Worm (Caenorhabditis elegans): ENCODE results near the gene rpb-6.

The rpb-6 gene

ce11 chrII:10537988-10538387, 41.2 kb upstream of the rpb-6 start:
- TF ChIP-seq mxl-3 (GFP tag; optimal IDR thresholded peaks at IDR 0.05) = no peak
- TF ChIP-seq hmg-1.1 (GFP tag; IDR thresholded peaks at IDR 0.05) = no peak
- no peak for TF ChIP-seq vab-7 (GFP tag; IDR thresholded peaks at IDR 0.05)
- 0 out of 2 replicates have a peak, but pooled peaks have one; percentile 73 for TF ChIP-seq tag-97 (GFP tag; IDR thresholded peaks at IDR 0.05)
- TF ChIP-seq ztf-7 (tag; optimal IDR thresholded peaks at IDR 0.05) = no peak
- TF ChIP-seq ztf-11 (tag; optimal IDR thresholded peaks at IDR 0.05) = no peak
- TF ChIP-seq nhr-11 (tag; optimal IDR thresholded peaks at IDR 0.05) = peak; percentile 45
- TF ChIP-seq mep-1 (tag; optimal IDR thresholded peaks at IDR 0.05) = peak; percentile 42
- peak; percentile 30 for TF ChIP-seq nhr-6 (tag; optimal IDR thresholded peaks at IDR 0.05)
- no peak for TF ChIP-seq egl-27 (tag; optimal IDR thresholded peaks at IDR 0.05)
- no peak for TF ChIP-seq attf-4 (tag; optimal IDR thresholded peaks at IDR 0.05)
- no peak for TF ChIP-seq egl-43 (GFP tag; IDR thresholded peaks at IDR 0.05)
- peak; percentile 30 for TF ChIP-seq rbr-2 (tag; optimal IDR thresholded peaks at IDR 0.05)
- TF ChIP-seq F37D6.2 (tag; optimal IDR thresholded peaks at IDR 0.05) = no peak
- TF ChIP-seq ceh-20 (GFP tag; IDR thresholded peaks at IDR 0.05) = no peak
- peak; percentile 63 for TF ChIP-seq unc-130 (GFP tag; optimal IDR thresholded peaks at IDR 0.05)
- peak; percentile 63 for TF ChIP-seq lin-38 (GFP tag; IDR thresholded peaks at IDR 0.05)
- TF ChIP-seq lin-15B (tag; optimal IDR thresholded peaks at IDR 0.05) = no peak
- TF ChIP-seq nhr-102 (tag; optimal IDR thresholded peaks at IDR 0.05) = peak; percentile 14
- TF ChIP-seq F26F4.8 (GFP tag; conservative IDR thresholded peaks at IDR 0.05) = no peak
- TF ChIP-seq hlh-11 (tag; optimal IDR thresholded peaks at IDR 0.05) = peak; percentile 43
- peak; percentile 48 for TF ChIP-seq dmd-6 (GFP tag; IDR thresholded peaks at IDR 0.05)
- TF ChIP-seq sdz-12 (GFP tag; optimal IDR thresholded peaks at IDR 0.05) = no peak
- no peak for TF ChIP-seq daf-12 (tag; optimal IDR thresholded peaks at IDR 0.05)
- no peak for TF ChIP-seq T20F7.1 (GFP tag; optimal IDR thresholded peaks at IDR 0.05)
- no peak for TF ChIP-seq hlh-30 (tag; optimal IDR thresholded peaks at IDR 0.05; ENCODE audit: insufficient read depth)
- no peak for TF ChIP-seq Y105C5A.15 (GFP tag; IDR thresholded peaks at IDR 0.05)
- TF ChIP-seq D1046.2 (GFP tag; IDR thresholded peaks at IDR 0.05) = no peak
- TF ChIP-seq dve-1 (tag; optimal IDR thresholded peaks at IDR 0.05; ENCODE audit: insufficient read depth) = peak; percentile 60
- no peak for TF ChIP-seq nhr-48 (tag; optimal IDR thresholded peaks at IDR 0.05)
- TF ChIP-seq madf-5 (GFP tag; IDR thresholded peaks at IDR 0.05) = 0 out of 4 replicates have a peak, but pooled peaks of 1 of the 2 experiments have one; percentile 36
- TF ChIP-seq ceh-44 (GFP tag; IDR thresholded peaks at IDR 0.05) = 0 out of 2 replicates have a peak, but pooled peaks have one; percentile 28
- TF ChIP-seq spr-1 (tag; optimal IDR thresholded peaks at IDR 0.05) = peak; percentile 4
- TF ChIP-seq nhr-111 (GFP tag; optimal IDR thresholded peaks at IDR 0.05) = no peak
- no peak for TF ChIP-seq dmd-8 (GFP tag; IDR thresholded peaks at IDR 0.05)
- TF ChIP-seq ZK337.2 (GFP tag; IDR thresholded peaks at IDR 0.05) = peak; percentile 85
- TF ChIP-seq lin-13 (GFP tag; optimal IDR thresholded peaks at IDR 0.05) = no peak
- no peak for TF ChIP-seq saeg-2 (GFP tag; IDR thresholded peaks at IDR 0.05)
- TF ChIP-seq zfp-2 (tag; optimal IDR thresholded peaks at IDR 0.05) = no peak
- TF ChIP-seq arid-1 (GFP tag; conservative IDR thresholded peaks at IDR 0.05) = no peak
- no peak for TF ChIP-seq T26A8.4 (GFP tag; IDR thresholded peaks at IDR 0.05)
- peak; percentile 66 for TF ChIP-seq tra-1 (GFP tag; IDR thresholded peaks at IDR 0.05)
- peak; percentile 72 for TF ChIP-seq madf-9 (GFP tag; conservative IDR thresholded peaks at IDR 0.05)
- TF ChIP-seq gei-8 (GFP tag; optimal IDR thresholded peaks at IDR 0.05) = no peak
- TF ChIP-seq R02D3.7 (tag; optimal IDR thresholded peaks at IDR 0.05) = no peak
- TF ChIP-seq hif-1 (tag; optimal IDR thresholded peaks at IDR 0.05) = peak in 1 of 2 experiments; percentile 78
- no peak for TF ChIP-seq nhr-28 (tag; optimal IDR thresholded peaks at IDR 0.05)
- no peak for TF ChIP-seq aly-2 (tag; optimal IDR thresholded peaks at IDR 0.05)
- TF ChIP-seq Y48G9A.11 (GFP tag; IDR thresholded peaks at IDR 0.05) = peak; percentile 68; the same call in 1 of the 2 replicates
- TF ChIP-seq skn-1 (tag; optimal IDR thresholded peaks at IDR 0.05) = no peak
- peak; percentile 97 for TF ChIP-seq mes-2 (tag; optimal IDR thresholded peaks at IDR 0.05; ENCODE audit: poor library complexity, severe bottlenecking)
- TF ChIP-seq nhr-237 (tag; optimal IDR thresholded peaks at IDR 0.05) = no peak
